Fruit fly (Drosophila melanogaster) whole organism, embryonic: ENCODE data around the gene CG15330.

Source experiments
- Ada2b ChIP-seq: fragments of 200-800 bp; sonication (Bioruptor generic); IDR thresholded peaks from 2 replicates; pipeline ENCODE4 v1.3.6; 2022; ENCODE audit warnings: missing biosample characterization, missing genetic modification characterization
- Adf1 ChIP-seq: fragments of 200-800 bp; sonication (Bioruptor generic); IDR thresholded peaks from 2 replicates; pipeline ENCODE4 v1.3.6; 2022; ENCODE audit warnings: missing biosample characterization, missing genetic modification characterization
- B-H1 ChIP-seq: fragments of 200-800 bp; sonication (Bioruptor generic); IDR thresholded peaks from 3 replicates; pipeline ENCODE4 v1.3.6; 2022; ENCODE audit warnings: missing biosample characterization, missing genetic modification characterization
- CG11560 ChIP-seq: fragments of 200-800 bp; sonication (Bioruptor generic); IDR thresholded peaks from 3 replicates; pipeline ENCODE4 v1.3.6; 2022; ENCODE audit warnings: missing biosample characterization, missing genetic modification characterization
- CG11696 ChIP-seq: fragments of 200-800 bp; sonication (Bioruptor generic); IDR thresholded peaks from 2 replicates; pipeline ENCODE4 v1.3.6; 2022; ENCODE audit warnings: missing biosample characterization, missing genetic modification characterization
- CG13424 ChIP-seq: fragments of 200-800 bp; sonication (Bioruptor generic); optimal IDR thresholded peaks from 2 replicates; lab custom pipeline; 2019; ENCODE audit warnings: missing biosample characterization, mild to moderate bottlenecking, missing genetic modification characterization, moderate library complexity
- CG15696 ChIP-seq: fragments of 200-800 bp; sonication (Bioruptor generic); optimal IDR thresholded peaks from 2 replicates; lab custom pipeline; 2019; ENCODE audit warnings: missing biosample characterization, mild to moderate bottlenecking, missing genetic modification characterization, moderate library complexity
- CG16813 ChIP-seq: fragments of 200-800 bp; sonication (Bioruptor generic); IDR thresholded peaks from 3 replicates; pipeline ENCODE4 v1.3.6; 2022; ENCODE audit warnings: missing biosample characterization, missing genetic modification characterization; ENCODE audit not compliant: partially characterized antibody
- CG17359 ChIP-seq: fragments of 200-800 bp; sonication (Bioruptor generic); optimal IDR thresholded peaks from 3 replicates; lab custom pipeline; 2018; ENCODE audit warnings: missing biosample characterization, mild to moderate bottlenecking, missing genetic modification characterization, moderate library complexity
- CG17385 ChIP-seq: fragments of 200-800 bp; sonication (Bioruptor generic); optimal IDR thresholded peaks from 3 replicates; lab custom pipeline; 2018; ENCODE audit warnings: missing biosample characterization, mild to moderate bottlenecking, missing genetic modification characterization
- CG18599 ChIP-seq: fragments of 200-800 bp; sonication (Bioruptor generic); optimal IDR thresholded peaks from 3 replicates; lab custom pipeline; 2017; ENCODE audit warnings: missing biosample characterization, missing genetic modification characterization, mild to moderate bottlenecking, moderate library complexity, missing genetic modification reagents
- CG2120 ChIP-seq: fragments of 200-800 bp; sonication (Bioruptor generic); optimal IDR thresholded peaks from 3 replicates; lab custom pipeline; 2016; ENCODE audit warnings: missing biosample characterization, missing genetic modification characterization
- CG2712 ChIP-seq: fragments of 200-800 bp; optimal IDR thresholded peaks from 3 replicates; lab custom pipeline; 2019; ENCODE audit warnings: missing biosample characterization, mild to moderate bottlenecking, missing genetic modification characterization, moderate library complexity
- CG30403 ChIP-seq: fragments of 200-800 bp; sonication (Bioruptor generic); optimal IDR thresholded peaks from 3 replicates; lab custom pipeline; 2016; ENCODE audit warnings: missing biosample characterization, missing genetic modification characterization
- CG34422 ChIP-seq: fragments of 200-800 bp; sonication (Bioruptor generic); IDR thresholded peaks from 3 replicates; pipeline ENCODE4 v1.3.6; 2022; ENCODE audit warnings: missing biosample characterization, missing genetic modification characterization
- CG4424 ChIP-seq: fragments of 200-800 bp; sonication (Bioruptor generic); optimal IDR thresholded peaks from 3 replicates; lab custom pipeline; 2016; ENCODE audit warnings: missing biosample characterization, missing genetic modification characterization
- CG4707 ChIP-seq: fragments of 200-800 bp; sonication (Bioruptor generic); optimal IDR thresholded peaks from 2 replicates; lab custom pipeline; 2018; ENCODE audit warnings: missing biosample characterization, mild to moderate bottlenecking, missing genetic modification characterization, moderate library complexity
- CG6791 ChIP-seq: fragments of 200-800 bp; sonication (Bioruptor generic); IDR thresholded peaks from 3 replicates; pipeline ENCODE4 v1.3.6; 2022; ENCODE audit warnings: missing biosample characterization, missing genetic modification characterization; ENCODE audit not compliant: partially characterized antibody
- CG7556 ChIP-seq: fragments of 200-800 bp; sonication (Bioruptor generic); optimal IDR thresholded peaks from 2 replicates; lab custom pipeline; 2017; ENCODE audit warnings: missing biosample characterization, mild to moderate bottlenecking, missing genetic modification characterization
- CG9609 ChIP-seq: fragments of 200-800 bp; sonication (Bioruptor generic); optimal IDR thresholded peaks from 3 replicates; lab custom pipeline; 2016; ENCODE audit warnings: missing biosample characterization, missing genetic modification characterization
- D19A ChIP-seq: fragments of 200-800 bp; optimal IDR thresholded peaks from 3 replicates; lab custom pipeline; 2019; ENCODE audit warnings: missing biosample characterization, mild to moderate bottlenecking, missing genetic modification characterization, moderate library complexity
- E2f1 ChIP-seq: fragments of 200-800 bp; sonication (Bioruptor generic); IDR thresholded peaks from 2 replicates; pipeline ENCODE4 v1.3.6; 2022; ENCODE audit warnings: missing biosample characterization, missing genetic modification characterization
- Ets65A ChIP-seq: fragments of 200-800 bp; sonication (Bioruptor generic); peaks from one replicate; lab custom pipeline; 2016; ENCODE audit warnings: missing biosample characterization, missing genetic modification characterization
- HHEX ChIP-seq: fragments of 200-800 bp; sonication (Bioruptor generic); optimal IDR thresholded peaks from 3 replicates; lab custom pipeline; 2017; ENCODE audit warnings: missing biosample characterization, mild to moderate bottlenecking, missing genetic modification characterization, missing genetic modification reagents
- HLH3B ChIP-seq: fragments of 200-800 bp; sonication (Bioruptor generic); IDR thresholded peaks from 2 replicates; pipeline ENCODE4 v1.3.6; 2022; ENCODE audit warnings: missing biosample characterization, missing genetic modification characterization
- HmgZ ChIP-seq: fragments of 200-800 bp; sonication (Bioruptor generic); optimal IDR thresholded peaks from 2 replicates; lab custom pipeline; 2018; ENCODE audit warnings: missing biosample characterization, mild to moderate bottlenecking, missing genetic modification characterization
- Kr ChIP-seq: fragments of 200-800 bp; sonication (Bioruptor generic); optimal IDR thresholded peaks from 2 replicates; lab custom pipeline; 2017; ENCODE audit warnings: missing biosample characterization, mild to moderate bottlenecking, missing genetic modification characterization
- MTF-1 ChIP-seq: fragments of 200-800 bp; sonication (Bioruptor generic); optimal IDR thresholded peaks from 2 replicates; lab custom pipeline; 2018; ENCODE audit warnings: missing biosample characterization, mild to moderate bottlenecking, missing genetic modification characterization, borderline replicate concordance
- Mrtf ChIP-seq: fragments of 200-800 bp; sonication (Bioruptor generic); IDR thresholded peaks from 3 replicates; pipeline ENCODE4 v1.3.6; 2022; ENCODE audit warnings: missing biosample characterization, missing genetic modification characterization
- PHDP ChIP-seq: fragments of 200-800 bp; sonication (Bioruptor generic); optimal IDR thresholded peaks from 3 replicates; lab custom pipeline; 2018; ENCODE audit warnings: missing biosample characterization, mild to moderate bottlenecking, missing genetic modification characterization, moderate library complexity
- Xbp1 ChIP-seq: fragments of 200-800 bp; sonication (Bioruptor generic); optimal IDR thresholded peaks from 3 replicates; lab custom pipeline; 2016; ENCODE audit warnings: missing biosample characterization, mild to moderate bottlenecking, missing genetic modification characterization
- bab2 ChIP-seq: fragments of 200-800 bp; sonication (Bioruptor generic); optimal IDR thresholded peaks from 2 replicates; lab custom pipeline; 2016; ENCODE audit warnings: missing biosample characterization, missing genetic modification characterization
- cad ChIP-seq: fragments of >200 bp; optimal IDR thresholded peaks from 2 replicates; lab custom pipeline; 2017; ENCODE audit warnings: missing biosample characterization, missing genetic modification characterization
- chif ChIP-seq, 2 experiments: fragments of 200-800 bp; sonication (Bioruptor generic); optimal IDR thresholded peaks; 3 replicates each; lab custom pipeline; 2016; ENCODE audit warnings: missing biosample characterization in 2 of 2, missing genetic modification characterization in 2 of 2
- chm ChIP-seq: fragments of 200-800 bp; sonication (Bioruptor generic); IDR thresholded peaks from 2 replicates; pipeline ENCODE4 v1.3.6; 2022; ENCODE audit warnings: missing biosample characterization, missing genetic modification characterization
- ewg ChIP-seq: fragments of 200-800 bp; sonication (Bioruptor generic); optimal IDR thresholded peaks from 3 replicates; lab custom pipeline; 2017; ENCODE audit warnings: mild to moderate bottlenecking, missing biosample characterization, missing genetic modification reagents, missing genetic modification characterization
- gcm ChIP-seq: fragments of 200-800 bp; sonication (Bioruptor generic); optimal IDR thresholded peaks from 2 replicates; lab custom pipeline; 2019; ENCODE audit warnings: missing biosample characterization, mild to moderate bottlenecking, missing genetic modification characterization, moderate library complexity
- gem ChIP-seq: fragments of 200-800 bp; sonication (Bioruptor generic); optimal IDR thresholded peaks from 2 replicates; lab custom pipeline; 2019; ENCODE audit warnings: missing biosample characterization, mild to moderate bottlenecking, missing genetic modification characterization, moderate library complexity
- ind ChIP-seq: fragments of 200-800 bp; sonication (Bioruptor generic); optimal IDR thresholded peaks from 3 replicates; lab custom pipeline; 2016; ENCODE audit warnings: missing biosample characterization, missing genetic modification characterization
- lab ChIP-seq: fragments of 200-800 bp; sonication (Bioruptor generic); optimal IDR thresholded peaks from 3 replicates; lab custom pipeline; 2017; ENCODE audit warnings: missing biosample characterization, missing genetic modification characterization, mild to moderate bottlenecking, moderate library complexity, missing genetic modification reagents
- nmo ChIP-seq: fragments of 200-800 bp; sonication (Bioruptor generic); optimal IDR thresholded peaks from 2 replicates; lab custom pipeline; 2018; ENCODE audit warnings: missing biosample characterization, mild to moderate bottlenecking, missing genetic modification characterization, moderate library complexity
- onecut ChIP-seq: fragments of 200-800 bp; sonication (Bioruptor generic); IDR thresholded peaks from 2 replicates; pipeline ENCODE4 v1.3.6; 2022; ENCODE audit warnings: missing biosample characterization, missing genetic modification characterization
- sens ChIP-seq: fragments of 200-800 bp; sonication (Bioruptor generic); peaks from one replicate; lab custom pipeline; 2016; ENCODE audit warnings: missing biosample characterization, missing genetic modification characterization
- slbo ChIP-seq: fragments of 200-800 bp; sonication (Bioruptor generic); IDR thresholded peaks from 2 replicates; pipeline ENCODE4 v1.3.6; 2022; ENCODE audit warnings: missing biosample characterization, missing genetic modification characterization
- tap ChIP-seq: fragments of 200-800 bp; optimal IDR thresholded peaks from 3 replicates; lab custom pipeline; 2019; ENCODE audit warnings: missing biosample characterization, mild to moderate bottlenecking, missing genetic modification characterization, moderate library complexity
- tll ChIP-seq, 2 experiments: fragments of 200-800 bp in 1 of 2; fragments of >200 bp in 1 of 2; sonication (Bioruptor generic) in 1 of 2; optimal IDR thresholded peaks; 2 replicates each; lab custom pipeline; 2017 to 2019; ENCODE audit warnings: missing biosample characterization in 2 of 2, missing genetic modification characterization in 2 of 2, mild to moderate bottlenecking in 1 of 2, moderate library complexity in 1 of 2
- ttk ChIP-seq: fragments of 200-800 bp; sonication (Bioruptor generic); IDR thresholded peaks from 2 replicates; pipeline ENCODE4 v2.1.2; 2022; ENCODE audit warnings: missing biosample characterization, missing genetic modification characterization
- twi ChIP-seq: fragments of 200-800 bp; optimal IDR thresholded peaks from 2 replicates; lab custom pipeline; 2019; ENCODE audit warnings: missing biosample characterization, mild to moderate bottlenecking, missing genetic modification characterization, moderate library complexity
- vnd ChIP-seq: fragments of 200-800 bp; sonication (Bioruptor generic); IDR thresholded peaks from 3 replicates; pipeline ENCODE4 v1.3.6; 2022; ENCODE audit warnings: missing biosample characterization, missing genetic modification characterization; ENCODE audit not compliant: partially characterized antibody
- wdn ChIP-seq: fragments of 200-800 bp; sonication (Bioruptor generic); IDR thresholded peaks from 2 replicates; pipeline ENCODE4 v1.3.6; 2022; ENCODE audit warnings: missing biosample characterization, missing genetic modification characterization
- zfh1 ChIP-seq: fragments of 200-800 bp; sonication (Bioruptor generic); IDR thresholded peaks from 3 replicates; pipeline ENCODE4 v1.3.6; 2022; ENCODE audit warnings: missing biosample characterization, missing genetic modification characterization

CG15330 gene

dm6 chrX:7909482-7909881 is 46.4 kb upstream of the CG15330 start (continued):
- TF ChIP-seq onecut (GFP tag; lab: Robert Waterston, UW) (0 out of 2 replicates have a peak, but pooled peaks have one; percentile 15), tll (GFP tag; optimal IDR thresholded peaks at IDR 0.05; lab: Kevin White, UChicago) (no peak), CG30403 (GFP tag; lab: Kevin White, UChicago) (peak; percentile 24), slbo (peak; percentile 57), CG34422 (no peak), CG2120 (GFP tag; lab: Kevin White, UChicago) (peak; percentile 49), chif (GFP tag; optimal IDR thresholded peaks at IDR 0.05; lab: Kevin White, UChicago) (no peak), HLH3B (0 out of 2 replicates have a peak, but pooled peaks have one; percentile 25), B-H1 (0 out of 3 replicates have a peak, but pooled peaks have one; percentile 11), Ada2b (GFP tag; lab: Robert Waterston, UW) (peak; percentile 51; the same call in 1 of the 2 replicates), CG17385 (GFP tag; lab: Kevin White, UChicago) (peak; percentile 5), ind (GFP tag; lab: Kevin White, UChicago) (peak; percentile 12), ewg (GFP tag; lab: Kevin White, UChicago) (no peak), gcm (GFP tag; lab: Kevin White, UChicago) (no peak), MTF-1 (GFP tag; lab: Kevin White, UChicago) (no peak), HHEX (GFP tag; lab: Kevin White, UChicago) (peak; percentile 22), CG17359 (peak; percentile 17), CG4424 (peak; percentile 20), CG18599 (peak; percentile 42), cad (GFP tag; lab: Kevin White, UChicago) (no peak), Mrtf (no peak), gem (tag; lab: Kevin White, UChicago) (peak; percentile 62), wdn (GFP tag; lab: Robert Waterston, UW) (no peak), CG11696 (GFP tag; lab: Robert Waterston, UW) (no peak), E2f1 (GFP tag; lab: Robert Waterston, UW) (peak; percentile 34; the same call in 1 of the 2 replicates), Kr (GFP tag; lab: Kevin White, UChicago) (no peak), HmgZ (tag; lab: Kevin White, UChicago) (peak; percentile 10), CG4707 (GFP tag; lab: Kevin White, UChicago) (no peak), CG11560 (tag; lab: Robert Waterston, UW) (no peak), CG16813 (no peak), CG6791 (GFP tag; lab: Robert Waterston, UW) (no peak), Adf1 (GFP tag; lab: Robert Waterston, UW) (no peak), CG7556 (peak; percentile 20), CG13424 (peak; percentile 25), nmo (peak; percentile 17), chm (GFP tag; lab: Robert Waterston, UW) (0 out of 2 replicates have a peak, but pooled peaks have one; percentile 51), ttk (GFP tag; lab: Robert Waterston, UW) (0 out of 2 replicates have a peak, but pooled peaks have one; percentile 44), bab2 (peak; percentile 13), zfh1 (no peak), lab (GFP tag; lab: Kevin White, UChicago) (peak; percentile 63), CG9609 (GFP tag; lab: Kevin White, UChicago) (no peak), PHDP (peak; percentile 46), Ets65A (GFP tag; lab: Kevin White, UChicago) (no peak), CG2712 (tag; lab: Kevin White, UChicago) (peak; percentile 7), Xbp1 (GFP tag; lab: Kevin White, UChicago) (peak; percentile 9), CG15696 (tag; lab: Kevin White, UChicago) (no peak), twi (tag; lab: Kevin White, UChicago) (no peak), D19A (tag; lab: Kevin White, UChicago) (peak; percentile 15), tap (tag; lab: Kevin White, UChicago) (peak; percentile 7), vnd (no peak), sens (GFP tag; lab: Kevin White, UChicago) (peak; percentile 74)
